Worm (Caenorhabditis elegans) whole organism, midembryonic: ENCODE data around the gene gap-1.

ENCODE experiments used
- T22C8.4 ChIP-seq: fragments of 200-800 bp; sonication (Bioruptor generic); IDR thresholded peaks from 2 replicates; pipeline ENCODE4 v1.3.6; 2022; ENCODE audit warnings: missing genetic modification characterization, missing compliant biosample characterization
- flt-1 ChIP-seq: fragments of 200-800 bp; sonication (Bioruptor generic); IDR thresholded peaks from 2 replicates; pipeline ENCODE4 v1.3.6; 2022; ENCODE audit warnings: missing genetic modification characterization, missing compliant biosample characterization
- med-1 ChIP-seq: sonication (generic microtip); optimal IDR thresholded peaks from 2 replicates; lab custom pipeline; 2017; ENCODE audit warnings: missing genetic modification characterization, mild to moderate bottlenecking, missing compliant biosample characterization, antibody characterized with exemption, missing genetic modification reagents; ENCODE audit not compliant: insufficient read depth
- ref-1 ChIP-seq: fragments of 200-800 bp; sonication (Bioruptor generic); conservative IDR thresholded peaks from 2 replicates; pipeline ENCODE4 v1.3.6; 2022; ENCODE audit warnings: missing genetic modification reagents, missing genetic modification characterization, missing compliant biosample characterization
- tab-1 ChIP-seq: fragments of 200-800 bp; sonication (Bioruptor generic); IDR thresholded peaks from 2 replicates; pipeline ENCODE4 v1.3.6; 2022; ENCODE audit warnings: missing genetic modification characterization, missing compliant biosample characterization
- ztf-23 ChIP-seq: fragments of 200-800 bp; sonication (Bioruptor generic); IDR thresholded peaks from 2 replicates; pipeline ENCODE4 v1.3.6; 2022; ENCODE audit warnings: missing genetic modification reagents, missing genetic modification characterization, missing compliant biosample characterization
- ztf-29 ChIP-seq: fragments of 200-800 bp; sonication (Bioruptor generic); IDR thresholded peaks from 2 replicates; pipeline ENCODE4 v1.3.6; 2022; ENCODE audit warnings: missing genetic modification reagents, missing genetic modification characterization, missing compliant biosample characterization

- no peak for TF ChIP-seq tab-1 (GFP tag; lab: Robert Waterston, UW)
- TF ChIP-seq ref-1 (GFP tag; lab: Robert Waterston, UW) = no peak
- TF ChIP-seq ztf-23 = no peak
- TF ChIP-seq ztf-29 (GFP tag; lab: Robert Waterston, UW) = no peak
- TF ChIP-seq med-1 = no peak
- no peak for TF ChIP-seq T22C8.4
- TF ChIP-seq flt-1 (GFP tag; lab: Robert Waterston, UW) = no peak
These were observed 13.8 kb upstream of the gap-1 start for ce11 chrX:2178410-2178944.
